Worm (Caenorhabditis elegans): ENCODE results near the gene mps-2.

DNA sequence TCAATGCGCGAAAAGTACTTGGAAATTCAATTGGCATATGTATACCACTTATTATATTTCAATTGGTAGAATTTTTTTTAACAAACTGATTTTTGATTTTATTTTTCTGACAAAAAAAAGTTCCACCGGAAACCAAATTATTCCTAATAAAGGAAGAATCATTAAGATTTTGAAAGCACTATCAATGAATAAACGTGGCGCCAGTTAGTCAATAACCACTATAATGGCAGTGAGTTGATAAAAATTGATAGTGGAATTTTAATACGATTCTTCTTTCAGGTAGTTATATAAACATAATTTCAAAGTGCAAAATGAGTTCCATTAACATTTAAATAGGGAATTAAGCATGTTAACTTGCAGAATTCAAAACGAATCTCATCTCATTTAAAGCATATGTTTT is 6.4 kb downstream of the mps-2 start, which contains the start of gene col-69:
- TF ChIP-seq C08G9.2 (tag; optimal IDR thresholded peaks at IDR 0.05) (no peak), ceh-45 (GFP tag; IDR thresholded peaks at IDR 0.05) (no peak), pag-3 (tag; optimal IDR thresholded peaks at IDR 0.05; ENCODE audit: borderline replicate concordance) (no peak), tbx-2 (tag; optimal IDR thresholded peaks at IDR 0.05) (no peak), pha-4 (tag; optimal IDR thresholded peaks at IDR 0.05) (no peak), K02D7.2 (tag; optimal IDR thresholded peaks at IDR 0.05) (no peak), lin-11 (tag; optimal IDR thresholded peaks at IDR 0.05) (no peak), fkh-10 (GFP tag; optimal IDR thresholded peaks at IDR 0.05) (no peak), ama-1 (optimal IDR thresholded peaks at IDR 0.05) (no peak), sdc-2 (tag; optimal IDR thresholded peaks at IDR 0.05) (no peak), dve-1 (tag; optimal IDR thresholded peaks at IDR 0.05) (no peak)
